Fruit fly (Drosophila melanogaster) whole organism, embryonic: ENCODE results near the gene CG12024.

Experiments
- CG1024 ChIP-seq: fragments of 200-800 bp; sonication (Bioruptor generic); IDR thresholded peaks from 2 replicates; pipeline ENCODE4 v1.3.6; 2022; ENCODE audit warnings: missing biosample characterization, missing genetic modification characterization
- CG10274 ChIP-seq: fragments of 200-800 bp; sonication (Bioruptor generic); optimal IDR thresholded peaks from 3 replicates; lab custom pipeline; 2017; ENCODE audit warnings: missing biosample characterization, mild to moderate bottlenecking, missing genetic modification characterization
- CG10565 ChIP-seq: fragments of 200-800 bp; sonication (Bioruptor generic); optimal IDR thresholded peaks from 3 replicates; lab custom pipeline; 2016; ENCODE audit warnings: missing biosample characterization, mild to moderate bottlenecking, missing genetic modification characterization
- CG11696 ChIP-seq: fragments of 200-800 bp; sonication (Bioruptor generic); IDR thresholded peaks from 2 replicates; pipeline ENCODE4 v1.3.6; 2022; ENCODE audit warnings: missing biosample characterization, missing genetic modification characterization
- CG12942 ChIP-seq: fragments of 200-800 bp; sonication (Bioruptor generic); optimal IDR thresholded peaks from 3 replicates; lab custom pipeline; 2016; ENCODE audit warnings: missing biosample characterization, missing genetic modification characterization
- CG13894 ChIP-seq: fragments of 200-800 bp; sonication (Bioruptor generic); optimal IDR thresholded peaks from 3 replicates; lab custom pipeline; 2018; ENCODE audit warnings: missing biosample characterization, mild to moderate bottlenecking, missing genetic modification characterization, moderate library complexity
- CG14710 ChIP-seq: fragments of 200-800 bp; sonication (Bioruptor generic); optimal IDR thresholded peaks from 3 replicates; lab custom pipeline; 2019; ENCODE audit warnings: missing biosample characterization, mild to moderate bottlenecking, missing genetic modification characterization, moderate library complexity
- CG15479 ChIP-seq: fragments of 200-800 bp; sonication (Bioruptor generic); optimal IDR thresholded peaks from 3 replicates; lab custom pipeline; 2019; ENCODE audit warnings: missing biosample characterization, mild to moderate bottlenecking, missing genetic modification characterization, moderate library complexity
- CG17612 ChIP-seq: fragments of 200-800 bp; sonication (Bioruptor generic); IDR thresholded peaks from 2 replicates; pipeline ENCODE4 v1.3.6; 2022; ENCODE audit warnings: missing biosample characterization, missing genetic modification characterization
- CG18599 ChIP-seq: fragments of 200-800 bp; sonication (Bioruptor generic); optimal IDR thresholded peaks from 3 replicates; lab custom pipeline; 2017; ENCODE audit warnings: missing biosample characterization, missing genetic modification characterization, mild to moderate bottlenecking, moderate library complexity, missing genetic modification reagents
- CG3065 ChIP-seq: fragments of 200-800 bp; sonication (Bioruptor generic); optimal IDR thresholded peaks from 2 replicates; lab custom pipeline; 2016; ENCODE audit warnings: missing biosample characterization, missing genetic modification characterization
- CG31365 ChIP-seq: fragments of 200-800 bp; sonication (Bioruptor generic); optimal IDR thresholded peaks from 2 replicates; lab custom pipeline; 2018; ENCODE audit warnings: missing biosample characterization, mild to moderate bottlenecking, missing genetic modification characterization
- CG31441 ChIP-seq: fragments of 200-800 bp; sonication (Bioruptor generic); IDR thresholded peaks from 2 replicates; pipeline ENCODE4 v1.3.6; 2022; ENCODE audit warnings: missing biosample characterization, missing genetic modification characterization
- CG3163 ChIP-seq: fragments of 200-800 bp; sonication (Bioruptor generic); optimal IDR thresholded peaks from 3 replicates; lab custom pipeline; 2016; ENCODE audit warnings: missing biosample characterization, missing genetic modification characterization
- CG3726 ChIP-seq: fragments of 200-800 bp; sonication (Bioruptor generic); IDR thresholded peaks from 3 replicates; pipeline ENCODE4, ENCODE4 v1.3.6; 2022; ENCODE audit warnings: missing biosample characterization, missing genetic modification characterization
- CG4360 ChIP-seq: fragments of 200-800 bp; sonication (Bioruptor generic); IDR thresholded peaks from 2 replicates; pipeline ENCODE4 v1.3.6; 2022; ENCODE audit warnings: missing biosample characterization, missing genetic modification characterization
- CG43689 ChIP-seq: fragments of 200-800 bp; sonication (Bioruptor generic); IDR thresholded peaks from 2 replicates; pipeline ENCODE4 v1.3.6; 2022; ENCODE audit warnings: missing biosample characterization, missing genetic modification characterization
- CG4617 ChIP-seq: fragments of 200-800 bp; sonication (Bioruptor generic); optimal IDR thresholded peaks from 3 replicates; lab custom pipeline; 2016; ENCODE audit warnings: missing biosample characterization, missing genetic modification characterization, borderline replicate concordance
- CG6689 ChIP-seq: fragments of 200-800 bp; sonication (Bioruptor generic); IDR thresholded peaks from 2 replicates; pipeline ENCODE4 v1.3.6; 2022; ENCODE audit warnings: missing biosample characterization, missing genetic modification characterization
- CG6791 ChIP-seq: fragments of 200-800 bp; sonication (Bioruptor generic); IDR thresholded peaks from 3 replicates; pipeline ENCODE4 v1.3.6; 2022; ENCODE audit warnings: missing biosample characterization, missing genetic modification characterization; ENCODE audit not compliant: partially characterized antibody
- CG6813 ChIP-seq: fragments of 200-800 bp; sonication (Bioruptor generic); optimal IDR thresholded peaks from 2 replicates; lab custom pipeline; 2017; ENCODE audit warnings: missing biosample characterization, missing genetic modification characterization, mild to moderate bottlenecking, moderate library complexity, missing genetic modification reagents
- CG7839 ChIP-seq: fragments of 200-800 bp; sonication (Bioruptor generic); optimal IDR thresholded peaks from 3 replicates; lab custom pipeline; 2018; ENCODE audit warnings: missing biosample characterization, mild to moderate bottlenecking, missing genetic modification characterization, moderate library complexity
- CG8281 ChIP-seq: fragments of 200-800 bp; sonication (Bioruptor generic); optimal IDR thresholded peaks from 2 replicates; lab custom pipeline; 2018; ENCODE audit warnings: missing biosample characterization, mild to moderate bottlenecking, missing genetic modification characterization, moderate library complexity
- Dfd ChIP-seq, 2 experiments: fragments of >200 bp; optimal IDR thresholded peaks; 2 replicates each; lab custom pipeline; 2017; ENCODE audit warnings: missing biosample characterization in 2 of 2, missing genetic modification characterization in 2 of 2
- Dll ChIP-seq: fragments of 200-800 bp; sonication (Bioruptor generic); IDR thresholded peaks from 4 replicates; pipeline ENCODE4 v1.3.6; 2022; ENCODE audit warnings: missing biosample characterization, missing genetic modification characterization; ENCODE audit not compliant: partially characterized antibody
- HHEX ChIP-seq: fragments of 200-800 bp; sonication (Bioruptor generic); optimal IDR thresholded peaks from 3 replicates; lab custom pipeline; 2017; ENCODE audit warnings: missing biosample characterization, mild to moderate bottlenecking, missing genetic modification characterization, missing genetic modification reagents
- HmgZ ChIP-seq: fragments of 200-800 bp; sonication (Bioruptor generic); optimal IDR thresholded peaks from 2 replicates; lab custom pipeline; 2018; ENCODE audit warnings: missing biosample characterization, mild to moderate bottlenecking, missing genetic modification characterization
- MESR4 ChIP-seq: fragments of 200-800 bp; sonication (Bioruptor generic); optimal IDR thresholded peaks from 2 replicates; lab custom pipeline; 2018; ENCODE audit warnings: missing biosample characterization, mild to moderate bottlenecking, missing genetic modification characterization, moderate library complexity
- Mes4 ChIP-seq: fragments of 200-800 bp; sonication (Bioruptor generic); optimal IDR thresholded peaks from 2 replicates; lab custom pipeline; 2016; ENCODE audit warnings: missing biosample characterization, missing genetic modification characterization
- Neu2 ChIP-seq: fragments of 200-800 bp; sonication (Bioruptor generic); optimal IDR thresholded peaks from 3 replicates; lab custom pipeline; 2016; ENCODE audit warnings: missing biosample characterization, missing genetic modification characterization, borderline replicate concordance
- Scr ChIP-seq: fragments of 200-800 bp; sonication (Bioruptor generic); IDR thresholded peaks from 2 replicates; pipeline ENCODE4 v1.3.6; 2022; ENCODE audit warnings: missing biosample characterization, missing genetic modification characterization; ENCODE audit not compliant: partially characterized antibody
- Sin3A ChIP-seq: fragments of >200 bp; optimal IDR thresholded peaks from 2 replicates; lab custom pipeline; 2018
- az2 ChIP-seq: fragments of 200-800 bp; sonication (Bioruptor generic); optimal IDR thresholded peaks from 3 replicates; lab custom pipeline; 2016; ENCODE audit warnings: missing biosample characterization, missing genetic modification characterization
- bab2 ChIP-seq: fragments of 200-800 bp; sonication (Bioruptor generic); optimal IDR thresholded peaks from 2 replicates; lab custom pipeline; 2016; ENCODE audit warnings: missing biosample characterization, missing genetic modification characterization
- bbx ChIP-seq: fragments of 200-800 bp; sonication (Bioruptor generic); IDR thresholded peaks from 2 replicates; pipeline ENCODE4 v1.3.6; 2022; ENCODE audit warnings: missing biosample characterization, missing genetic modification characterization; ENCODE audit not compliant: partially characterized antibody
- crp ChIP-seq, 2 experiments: fragments of 200-800 bp; sonication (Bioruptor generic); optimal IDR thresholded peaks; 2 replicates in 1 of 2; 3 replicates in 1 of 2; lab custom pipeline; 2017; ENCODE audit warnings: missing biosample characterization in 2 of 2, missing genetic modification characterization in 2 of 2, mild to moderate bottlenecking in 1 of 2, moderate library complexity in 1 of 2
- grn ChIP-seq: fragments of 200-800 bp; sonication (Bioruptor generic); optimal IDR thresholded peaks from 3 replicates; lab custom pipeline; 2017; ENCODE audit warnings: missing biosample characterization, missing genetic modification characterization
- gsb ChIP-seq: fragments of 200-800 bp; sonication (Bioruptor generic); IDR thresholded peaks from 2 replicates; pipeline ENCODE4 v1.3.6; 2022; ENCODE audit warnings: missing biosample characterization, missing genetic modification characterization
- ham ChIP-seq: fragments of 200-800 bp; sonication (Bioruptor generic); IDR thresholded peaks from 2 replicates; pipeline ENCODE4 v1.3.6; 2022; ENCODE audit warnings: missing biosample characterization, missing genetic modification characterization
- knrl ChIP-seq: fragments of 200-800 bp; sonication (Bioruptor generic); IDR thresholded peaks from 3 replicates; pipeline ENCODE4 v1.3.6; 2022; ENCODE audit warnings: missing biosample characterization, missing genetic modification characterization; ENCODE audit not compliant: partially characterized antibody
- maf-S ChIP-seq: fragments of 200-800 bp; sonication (Bioruptor generic); optimal IDR thresholded peaks from 2 replicates; lab custom pipeline; 2016; ENCODE audit warnings: missing biosample characterization, missing genetic modification characterization
- pb ChIP-seq: fragments of 200-800 bp; sonication (Bioruptor generic); optimal IDR thresholded peaks from 3 replicates; lab custom pipeline; 2016; ENCODE audit warnings: missing biosample characterization, missing genetic modification characterization
- pita ChIP-seq: fragments of 200-800 bp; sonication (Bioruptor generic); optimal IDR thresholded peaks from 2 replicates; lab custom pipeline; 2017; ENCODE audit warnings: missing biosample characterization, mild to moderate bottlenecking, missing genetic modification characterization
- repo ChIP-seq: fragments of 200-800 bp; sonication (Bioruptor generic); optimal IDR thresholded peaks from 2 replicates; lab custom pipeline; 2016; ENCODE audit warnings: missing biosample characterization, missing genetic modification characterization
- schlank ChIP-seq: fragments of 200-800 bp; sonication (Bioruptor generic); optimal IDR thresholded peaks from 2 replicates; lab custom pipeline; 2018; ENCODE audit warnings: missing biosample characterization, mild to moderate bottlenecking, missing genetic modification characterization
- sens ChIP-seq: fragments of 200-800 bp; sonication (Bioruptor generic); peaks from one replicate; lab custom pipeline; 2016; ENCODE audit warnings: missing biosample characterization, missing genetic modification characterization
- shn ChIP-seq: fragments of 200-800 bp; sonication (Bioruptor generic); optimal IDR thresholded peaks from 3 replicates; lab custom pipeline; 2016; ENCODE audit warnings: missing biosample characterization, missing genetic modification characterization
- sisA ChIP-seq: fragments of 200-800 bp; sonication (Bioruptor generic); IDR thresholded peaks from 2 replicates; pipeline ENCODE4 v1.3.6; 2022; ENCODE audit warnings: missing biosample characterization, missing genetic modification characterization
- tup ChIP-seq: fragments of 200-800 bp; sonication (Bioruptor generic); optimal IDR thresholded peaks from 2 replicates; lab custom pipeline; 2016; ENCODE audit warnings: missing biosample characterization, mild to moderate bottlenecking, missing genetic modification characterization, moderate library complexity
- wor ChIP-seq: fragments of 200-800 bp; sonication (Bioruptor generic); IDR thresholded peaks from 2 replicates; pipeline ENCODE4 v1.3.6; 2022; ENCODE audit warnings: missing biosample characterization, missing genetic modification characterization

The CG12024 gene

DNA sequence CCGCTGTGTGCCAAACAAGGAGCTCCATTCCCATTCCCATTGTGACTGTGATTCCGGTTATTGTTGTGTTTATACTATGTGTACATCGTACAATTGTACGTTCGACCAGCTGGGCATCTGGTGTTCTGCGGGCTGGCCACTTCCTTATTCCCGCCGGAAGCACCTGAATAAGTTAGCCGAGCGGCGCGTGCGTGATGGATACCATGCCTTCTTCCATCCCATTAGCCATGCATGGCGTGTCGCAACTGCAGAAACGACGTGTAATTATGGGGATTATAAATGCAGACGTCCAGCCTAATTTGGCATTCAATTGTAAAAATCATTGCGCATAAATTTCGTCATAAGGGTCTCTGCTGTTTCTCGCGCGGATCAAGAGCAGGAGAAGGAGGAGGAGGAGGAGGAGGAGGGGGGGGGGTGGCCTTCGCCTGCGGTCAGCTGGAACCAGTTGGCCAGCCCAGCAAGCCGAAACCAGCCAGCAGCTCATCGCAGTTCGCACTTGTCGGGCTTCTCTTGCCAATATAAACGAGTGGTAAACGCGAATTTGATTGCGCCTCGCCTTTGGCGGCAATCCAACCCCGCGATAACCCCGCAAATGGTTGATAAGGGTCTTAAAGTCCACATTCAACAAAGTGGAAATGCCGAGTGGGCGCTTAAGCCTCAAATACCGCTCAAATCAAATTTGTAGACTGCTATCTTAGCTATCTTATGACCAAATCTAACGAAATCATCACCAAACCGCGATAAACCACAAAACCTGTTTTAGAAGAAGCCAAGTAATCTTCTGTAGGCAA is 9.3 kb downstream of the CG12024 start (continued):
- TF ChIP-seq bab2 (GFP tag; lab: Kevin White, UChicago) = no peak
- TF ChIP-seq sens (GFP tag; lab: Kevin White, UChicago) = no peak
- no peak for TF ChIP-seq CG3726 (GFP tag; lab: Robert Waterston, UW)
- TF ChIP-seq CG13894 = peak; percentile 14
- TF ChIP-seq CG15479 (GFP tag; lab: Kevin White, UChicago) = peak; percentile 22
- TF ChIP-seq knrl = no peak
- no peak for TF ChIP-seq CG31441
- no peak for TF ChIP-seq MESR4 (GFP tag; lab: Kevin White, UChicago)
- TF ChIP-seq CG6689 (GFP tag; lab: Robert Waterston, UW) = no peak
- no peak for TF ChIP-seq CG10274 (GFP tag; lab: Kevin White, UChicago)
- TF ChIP-seq CG6813 = no peak
- TF ChIP-seq CG14710 (tag; lab: Kevin White, UChicago) = no peak
- TF ChIP-seq CG4617 (GFP tag; lab: Kevin White, UChicago) = no peak
- TF ChIP-seq HHEX (GFP tag; lab: Kevin White, UChicago) = no peak
- no peak for TF ChIP-seq CG12942 (GFP tag; lab: Kevin White, UChicago)
- TF ChIP-seq pb (GFP tag; lab: Kevin White, UChicago) = no peak
- TF ChIP-seq Sin3A (lab: Kevin White, UChicago) = no peak
- no peak for TF ChIP-seq Scr (GFP tag; lab: Robert Waterston, UW)
- no peak for TF ChIP-seq Dfd (GFP tag; optimal IDR thresholded peaks at IDR 0.05; lab: Kevin White, UChicago)
- TF ChIP-seq CG3163 (GFP tag; lab: Kevin White, UChicago) = no peak
- TF ChIP-seq Dll (GFP tag; lab: Robert Waterston, UW) = no peak
- no peak for TF ChIP-seq CG1024 (GFP tag; lab: Robert Waterston, UW)
- no peak for TF ChIP-seq CG17612 (GFP tag; lab: Robert Waterston, UW)
- no peak for TF ChIP-seq CG11696
- no peak for TF ChIP-seq wor
- TF ChIP-seq CG43689 (GFP tag; lab: Robert Waterston, UW) = no peak
- TF ChIP-seq CG31365 (tag; lab: Kevin White, UChicago) = no peak
- TF ChIP-seq pita (GFP tag; lab: Kevin White, UChicago) = no peak
- no peak for TF ChIP-seq tup (GFP tag; lab: Kevin White, UChicago)
- peak; percentile 25 for TF ChIP-seq grn (GFP tag; lab: Kevin White, UChicago)
- TF ChIP-seq bbx (GFP tag; lab: Robert Waterston, UW) = no peak
- TF ChIP-seq HmgZ (tag; lab: Kevin White, UChicago) = no peak
- TF ChIP-seq schlank = no peak
- no peak for TF ChIP-seq CG3065
- no peak for TF ChIP-seq CG8281 (tag; lab: Kevin White, UChicago)
- TF ChIP-seq Neu2 (GFP tag; lab: Kevin White, UChicago) = no peak
- no peak for TF ChIP-seq sisA
- TF ChIP-seq Mes4 (GFP tag; lab: Kevin White, UChicago) = no peak
- TF ChIP-seq CG7839 (tag; lab: Kevin White, UChicago) = no peak
- no peak for TF ChIP-seq az2 (GFP tag; lab: Kevin White, UChicago)
- TF ChIP-seq gsb (GFP tag; lab: Robert Waterston, UW) = no peak
- no peak for TF ChIP-seq CG18599 (GFP tag; lab: Kevin White, UChicago)
- TF ChIP-seq repo (GFP tag; lab: Kevin White, UChicago) = no peak
- TF ChIP-seq crp (GFP tag; optimal IDR thresholded peaks at IDR 0.05; lab: Kevin White, UChicago) = no peak
- no peak for TF ChIP-seq CG10565
- no peak for TF ChIP-seq shn (GFP tag; lab: Kevin White, UChicago)
- TF ChIP-seq CG6791 (GFP tag; lab: Robert Waterston, UW) = no peak
- no peak for TF ChIP-seq ham (GFP tag; lab: Robert Waterston, UW)
- TF ChIP-seq CG4360 = no peak
- TF ChIP-seq maf-S (GFP tag; lab: Kevin White, UChicago) = no peak
